Worm (Caenorhabditis elegans): ENCODE measurements around the gene vap-2.

vap-2 gene

ce11 chrX:10767669-10768068 is 24.7 kb downstream of the vap-2 start:
- TF ChIP-seq nfya-1 (tag; optimal IDR thresholded peaks at IDR 0.05; ENCODE audit: insufficient read depth) = peak; percentile 36
- TF ChIP-seq skn-1 (tag; optimal IDR thresholded peaks at IDR 0.05) = no peak
- TF ChIP-seq nhr-11 (tag; optimal IDR thresholded peaks at IDR 0.05) = no peak
- TF ChIP-seq ceh-82 (tag; optimal IDR thresholded peaks at IDR 0.05) = no peak
- TF ChIP-seq snpc-4 (tag; optimal IDR thresholded peaks at IDR 0.05) = no peak
- TF ChIP-seq ztf-11 (tag; optimal IDR thresholded peaks at IDR 0.05) = no peak
- TF ChIP-seq elt-1 (tag; optimal IDR thresholded peaks at IDR 0.05) = peak; percentile 31
- no peak for TF ChIP-seq mdl-1 (tag; optimal IDR thresholded peaks at IDR 0.05)
- no peak for TF ChIP-seq nhr-237 (tag; optimal IDR thresholded peaks at IDR 0.05)
- TF ChIP-seq unc-39 (tag; optimal IDR thresholded peaks at IDR 0.05) = no peak
- TF ChIP-seq ceh-9 (tag; optimal IDR thresholded peaks at IDR 0.05) = no peak
- TF ChIP-seq elt-3 (tag; optimal IDR thresholded peaks at IDR 0.05) = no peak
- no peak for TF ChIP-seq sea-2 (GFP tag; optimal IDR thresholded peaks at IDR 0.05)
- TF ChIP-seq nhr-76 (tag; optimal IDR thresholded peaks at IDR 0.05) = no peak
- TF ChIP-seq jun-1 (tag; optimal IDR thresholded peaks at IDR 0.05) = no peak
- no peak for TF ChIP-seq daf-12 (tag; optimal IDR thresholded peaks at IDR 0.05)
- TF ChIP-seq elt-2 (tag; optimal IDR thresholded peaks at IDR 0.05) = peak; percentile 21
- TF ChIP-seq tbx-2 (tag; optimal IDR thresholded peaks at IDR 0.05) = no peak
- no peak for TF ChIP-seq egl-5 (tag; optimal IDR thresholded peaks at IDR 0.05)
- TF ChIP-seq lsy-12 (tag; optimal IDR thresholded peaks at IDR 0.05) = peak; percentile 16
- no peak for TF ChIP-seq egl-27 (tag; optimal IDR thresholded peaks at IDR 0.05)
- peak; percentile 49 for TF ChIP-seq pqm-1 (tag; optimal IDR thresholded peaks at IDR 0.05)
- TF ChIP-seq fkh-10 (GFP tag; optimal IDR thresholded peaks at IDR 0.05) = no peak
- TF ChIP-seq lin-39 (tag; optimal IDR thresholded peaks at IDR 0.05) = peak; percentile 28
- no peak for TF ChIP-seq ZK546.5 (tag; optimal IDR thresholded peaks at IDR 0.05)
- TF ChIP-seq nhr-12 (tag; optimal IDR thresholded peaks at IDR 0.05) = no peak
- TF ChIP-seq nhr-77 (tag; optimal IDR thresholded peaks at IDR 0.05) = no peak
- no peak for TF ChIP-seq nhr-23 (tag; optimal IDR thresholded peaks at IDR 0.05)
- no peak for TF ChIP-seq hmg-11 (tag; optimal IDR thresholded peaks at IDR 0.05)
- no peak for TF ChIP-seq ceh-28 (tag; optimal IDR thresholded peaks at IDR 0.05)
- TF ChIP-seq eor-1 (tag; optimal IDR thresholded peaks at IDR 0.05) = no peak
- TF ChIP-seq pha-4 (tag; optimal IDR thresholded peaks at IDR 0.05) = peak; percentile 5
- TF ChIP-seq nhr-28 (tag; optimal IDR thresholded peaks at IDR 0.05) = no peak
- no peak for TF ChIP-seq nhr-67 (tag; optimal IDR thresholded peaks at IDR 0.05)
- no peak for TF ChIP-seq ceh-16 (tag; optimal IDR thresholded peaks at IDR 0.05)
- no peak for TF ChIP-seq lin-15B (tag; optimal IDR thresholded peaks at IDR 0.05)
- no peak for TF ChIP-seq unc-62 (GFP tag; optimal IDR thresholded peaks at IDR 0.05)
- TF ChIP-seq fos-1 (tag; optimal IDR thresholded peaks at IDR 0.05) = no peak
- no peak for TF ChIP-seq fkh-2 (tag; optimal IDR thresholded peaks at IDR 0.05)
- no peak for TF ChIP-seq aly-2 (tag; optimal IDR thresholded peaks at IDR 0.05)
- TF ChIP-seq nhr-43 (tag; optimal IDR thresholded peaks at IDR 0.05; ENCODE audit: poor library complexity, severe bottlenecking) = no peak
- no peak for TF ChIP-seq ama-1 (optimal IDR thresholded peaks at IDR 0.05)
- TF ChIP-seq nhr-25 (tag; optimal IDR thresholded peaks at IDR 0.05) = no peak
- no peak for TF ChIP-seq mml-1 (tag; optimal IDR thresholded peaks at IDR 0.05)
- TF ChIP-seq ztf-4 (tag; optimal IDR thresholded peaks at IDR 0.05) = no peak
- no peak for TF ChIP-seq R02D3.7 (tag; optimal IDR thresholded peaks at IDR 0.05)
- TF ChIP-seq zag-1 (tag; optimal IDR thresholded peaks at IDR 0.05) = no peak

Measured in whole organism, L3 larva.